Fruit fly (Drosophila melanogaster): Measurements from ENCODE around the gene CG5280.

dm6 chr3L:8958557-8958956 is 31.5 kb downstream of the CG5280 start, which contains the start of gene CG13313:
- TF ChIP-seq pan (optimal IDR thresholded peaks at IDR 0.05) (no peak), psq (optimal IDR thresholded peaks at IDR 0.05) (no peak), usp (GFP tag; optimal IDR thresholded peaks at IDR 0.05) (no peak), CG8478 (optimal IDR thresholded peaks at IDR 0.05) (no peak), EcR (GFP tag; optimal IDR thresholded peaks at IDR 0.05) (no peak), Dll (optimal IDR thresholded peaks at IDR 0.05) (no peak)
